Worm (Caenorhabditis elegans) whole organism, late embryonic: ENCODE data around the gene F26H11.4.

Experiments
- C08G9.2 ChIP-seq: sonication (generic microtip); optimal IDR thresholded peaks from 2 replicates; lab custom pipeline; 2016; ENCODE audit warnings: mild to moderate bottlenecking, missing genetic modification characterization, moderate library complexity, missing compliant biosample characterization
- K02D7.2 ChIP-seq: sonication (generic microtip); optimal IDR thresholded peaks from 2 replicates; lab custom pipeline; 2017; ENCODE audit warnings: mild to moderate bottlenecking, missing genetic modification characterization, missing compliant biosample characterization
- T23F11.4 ChIP-seq: fragments of 200-800 bp; sonication (Bioruptor generic); optimal IDR thresholded peaks from 2 replicates; lab custom pipeline; 2018; ENCODE audit warnings: mild to moderate bottlenecking, missing genetic modification characterization, missing compliant biosample characterization
- ama-1 ChIP-seq: fragments of 150-350 bp; optimal IDR thresholded peaks from 2 replicates; lab custom pipeline; 2014
- ceh-18 ChIP-seq: sonication (generic microtip); optimal IDR thresholded peaks from 2 replicates; lab custom pipeline; 2016; ENCODE audit warnings: missing genetic modification characterization, missing compliant biosample characterization
- ceh-19 ChIP-seq: fragments of 200-800 bp; sonication (Bioruptor generic); optimal IDR thresholded peaks from 2 replicates; lab custom pipeline; 2018; ENCODE audit warnings: mild to moderate bottlenecking, missing genetic modification characterization, missing compliant biosample characterization
- ceh-24 ChIP-seq: sonication (generic microtip); optimal IDR thresholded peaks from 2 replicates; lab custom pipeline; 2016; ENCODE audit warnings: mild to moderate bottlenecking, missing genetic modification characterization, missing compliant biosample characterization
- ceh-30 ChIP-seq: fragments of 150-350 bp; optimal IDR thresholded peaks from 2 replicates; lab custom pipeline; 2014; ENCODE audit warnings: missing biosample characterization, missing genetic modification characterization
- ceh-31 ChIP-seq: sonication (generic microtip); optimal IDR thresholded peaks from 2 replicates; lab custom pipeline; 2016; ENCODE audit warnings: missing genetic modification characterization, missing compliant biosample characterization
- ceh-34 ChIP-seq: sonication (generic microtip); optimal IDR thresholded peaks from 2 replicates; lab custom pipeline; 2016; ENCODE audit warnings: mild to moderate bottlenecking, missing genetic modification characterization, missing compliant biosample characterization
- ceh-45 ChIP-seq: fragments of 200-800 bp; sonication (Bioruptor generic); IDR thresholded peaks from 2 replicates; pipeline ENCODE4 v1.3.6; 2022; ENCODE audit warnings: missing genetic modification reagents, missing genetic modification characterization, missing compliant biosample characterization
- dve-1 ChIP-seq: sonication (generic microtip); optimal IDR thresholded peaks from 2 replicates; lab custom pipeline; 2017; ENCODE audit warnings: antibody characterized with exemption, mild to moderate bottlenecking, missing genetic modification characterization, missing compliant biosample characterization
- ets-4 ChIP-seq: sonication (generic microtip); optimal IDR thresholded peaks from 2 replicates; lab custom pipeline; 2016; ENCODE audit warnings: missing genetic modification characterization, missing compliant biosample characterization
- fax-1 ChIP-seq: sonication (generic microtip); optimal IDR thresholded peaks from 2 replicates; lab custom pipeline; 2016; ENCODE audit warnings: missing genotype, missing genetic modification characterization, missing compliant biosample characterization
- hlh-15 ChIP-seq: sonication (generic microtip); optimal IDR thresholded peaks from 2 replicates; lab custom pipeline; 2016; ENCODE audit warnings: missing genetic modification characterization, missing compliant biosample characterization
- hlh-30 ChIP-seq: sonication (generic microtip); optimal IDR thresholded peaks from 2 replicates; lab custom pipeline; 2017; ENCODE audit warnings: antibody characterized with exemption, missing genetic modification characterization, missing compliant biosample characterization; ENCODE audit not compliant: insufficient read depth
- hlh-6 ChIP-seq: sonication (generic microtip); optimal IDR thresholded peaks from 2 replicates; lab custom pipeline; 2016; ENCODE audit warnings: missing genotype, missing genetic modification characterization, missing compliant biosample characterization
- lim-6 ChIP-seq: sonication (generic microtip); optimal IDR thresholded peaks from 2 replicates; lab custom pipeline; 2016; ENCODE audit warnings: missing genetic modification characterization, missing compliant biosample characterization
- lin-11 ChIP-seq: fragments of 200-800 bp; sonication (Bioruptor generic); optimal IDR thresholded peaks from 2 replicates; lab custom pipeline; 2018; ENCODE audit warnings: mild to moderate bottlenecking, missing genetic modification characterization, missing compliant biosample characterization
- madf-2 ChIP-seq: sonication (generic microtip); optimal IDR thresholded peaks from 2 replicates; lab custom pipeline; 2017; ENCODE audit warnings: missing genetic modification characterization, missing compliant biosample characterization
- mec-3 ChIP-seq: sonication (generic microtip); optimal IDR thresholded peaks from 2 replicates; lab custom pipeline; 2016; ENCODE audit warnings: borderline replicate concordance, missing genetic modification characterization, missing compliant biosample characterization
- nfya-1 ChIP-seq: sonication (generic microtip); optimal IDR thresholded peaks from 2 replicates; lab custom pipeline; 2017; ENCODE audit warnings: missing genetic modification characterization, mild to moderate bottlenecking, missing compliant biosample characterization, antibody characterized with exemption, moderate library complexity
- nhr-11 ChIP-seq: fragments of 150-350 bp; optimal IDR thresholded peaks from 2 replicates; lab custom pipeline; 2014; ENCODE audit warnings: missing biosample characterization, missing genetic modification characterization
- nhr-232 ChIP-seq: sonication (generic microtip); optimal IDR thresholded peaks from 2 replicates; lab custom pipeline; 2016; ENCODE audit warnings: missing genetic modification characterization, missing compliant biosample characterization
- npax-4 ChIP-seq: sonication (generic microtip); optimal IDR thresholded peaks from 2 replicates; lab custom pipeline; 2016; ENCODE audit warnings: missing genetic modification characterization, missing compliant biosample characterization
- odd-2 ChIP-seq: sonication (generic microtip); optimal IDR thresholded peaks from 2 replicates; lab custom pipeline; 2017; ENCODE audit warnings: antibody characterized with exemption, mild to moderate bottlenecking, missing genetic modification characterization, missing compliant biosample characterization
- pag-3 ChIP-seq: sonication (generic microtip); optimal IDR thresholded peaks from 2 replicates; lab custom pipeline; 2016; ENCODE audit warnings: missing compliant biosample characterization, missing genetic modification characterization, borderline replicate concordance
- pax-1 ChIP-seq: fragments of 150-350 bp; optimal IDR thresholded peaks from 2 replicates; lab custom pipeline; 2014; ENCODE audit warnings: missing biosample characterization, missing genetic modification characterization
- pha-2 ChIP-seq: sonication (generic microtip); optimal IDR thresholded peaks from 2 replicates; lab custom pipeline; 2017; ENCODE audit warnings: mild to moderate bottlenecking, missing genetic modification characterization, missing compliant biosample characterization
- pha-4 ChIP-seq: fragments of 150-350 bp; optimal IDR thresholded peaks from 2 replicates; lab custom pipeline; 2018; ENCODE audit warnings: missing biosample characterization, missing genetic modification reagents, missing genetic modification characterization
- pros-1 ChIP-seq: fragments of 150-350 bp; optimal IDR thresholded peaks from 2 replicates; lab custom pipeline; 2014; ENCODE audit warnings: missing biosample characterization, missing genetic modification reagents, missing genetic modification characterization
- ref-2 ChIP-seq: sonication (generic microtip); optimal IDR thresholded peaks from 2 replicates; lab custom pipeline; 2016; ENCODE audit warnings: missing genetic modification characterization, missing compliant biosample characterization
- rnt-1 ChIP-seq: sonication (generic microtip); optimal IDR thresholded peaks from 2 replicates; lab custom pipeline; 2016; ENCODE audit warnings: missing genetic modification characterization, missing compliant biosample characterization
- sdc-2 ChIP-seq: sonication (generic microtip); optimal IDR thresholded peaks from 2 replicates; lab custom pipeline; 2016; ENCODE audit warnings: missing genotype, missing genetic modification characterization, missing compliant biosample characterization
- sox-2 ChIP-seq: fragments of 200-800 bp; sonication (Bioruptor generic); IDR thresholded peaks from 2 replicates; pipeline ENCODE4 v1.3.6; 2022; ENCODE audit warnings: missing genetic modification reagents, missing genetic modification characterization, missing compliant biosample characterization
- tbx-2 ChIP-seq: sonication (generic microtip); optimal IDR thresholded peaks from 2 replicates; lab custom pipeline; 2016; ENCODE audit warnings: missing genetic modification characterization, missing compliant biosample characterization
- tbx-7 ChIP-seq: sonication (generic microtip); optimal IDR thresholded peaks from 2 replicates; lab custom pipeline; 2016; ENCODE audit warnings: missing genotype, missing genetic modification characterization, missing compliant biosample characterization
- unc-42 ChIP-seq: sonication (generic microtip); optimal IDR thresholded peaks from 2 replicates; lab custom pipeline; 2016; ENCODE audit warnings: missing genotype, missing genetic modification characterization, missing compliant biosample characterization
- unc-55 ChIP-seq: sonication (generic microtip); optimal IDR thresholded peaks from 2 replicates; lab custom pipeline; 2017; ENCODE audit warnings: missing biosample characterization, missing genetic modification reagents, missing genetic modification characterization
- zip-5 ChIP-seq: sonication (generic microtip); optimal IDR thresholded peaks from 2 replicates; lab custom pipeline; 2016; ENCODE audit warnings: missing genetic modification characterization, missing compliant biosample characterization

Gene F26H11.4

ce11 chrII:14437922-14438458 is 29.6 kb downstream of the F26H11.4 start, which contains the start of gene K04B12.2 (continued):
- TF ChIP-seq zip-5, result no peak
- TF ChIP-seq ceh-30, result peak; percentile 52
- no peak for TF ChIP-seq pha-4
- TF ChIP-seq hlh-30, result no peak
- peak; percentile 73 for TF ChIP-seq hlh-6 (tag; lab: Kevin White, UChicago)
- TF ChIP-seq ceh-34, result peak; percentile 65
- TF ChIP-seq K02D7.2, result no peak
- no peak for TF ChIP-seq ceh-19 (GFP tag; lab: Kevin White, UChicago)
- TF ChIP-seq nhr-11 (tag; lab: Kevin White, UChicago), result no peak
- no peak for TF ChIP-seq madf-2
- TF ChIP-seq ama-1, result no peak
- peak; percentile 25 for TF ChIP-seq rnt-1 (tag; lab: Kevin White, UChicago)
- peak; percentile 47 for TF ChIP-seq ceh-18 (tag; lab: Kevin White, UChicago)
- peak; percentile 29 for TF ChIP-seq C08G9.2 (tag; lab: Kevin White, UChicago)
- no peak for TF ChIP-seq hlh-15 (tag; lab: Kevin White, UChicago)
- no peak for TF ChIP-seq ceh-45 (GFP tag; lab: Robert Waterston, UW)
- TF ChIP-seq unc-55 (GFP tag; lab: Kevin White, UChicago), result peak; percentile 80

ce11 chrII:14441144-14441543 is 32.7 kb downstream of the F26H11.4 start, which contains the start of gene smg-8:
TSS of gene smg-8 (plus strand) at chrII:14441409.
- no peak for TF ChIP-seq C08G9.2 (tag; lab: Kevin White, UChicago)
- no peak for TF ChIP-seq madf-2
- no peak for TF ChIP-seq K02D7.2
- TF ChIP-seq pros-1 (tag; lab: Kevin White, UChicago), result no peak
- TF ChIP-seq odd-2 (tag; lab: Kevin White, UChicago), result no peak
- no peak for TF ChIP-seq ceh-45 (GFP tag; lab: Robert Waterston, UW)
- no peak for TF ChIP-seq hlh-6 (tag; lab: Kevin White, UChicago)
- TF ChIP-seq tbx-7 (tag; lab: Kevin White, UChicago), result no peak
- TF ChIP-seq pax-1 (tag; lab: Kevin White, UChicago), result peak; percentile 30
- TF ChIP-seq nfya-1, result peak; percentile 80
- TF ChIP-seq zip-5, result no peak
- no peak for TF ChIP-seq sdc-2 (tag; lab: Kevin White, UChicago)
- no peak for TF ChIP-seq fax-1
- no peak for TF ChIP-seq npax-4 (tag; lab: Kevin White, UChicago)
- peak; percentile 44 for TF ChIP-seq ceh-31
- no peak for TF ChIP-seq ref-2
- no peak for TF ChIP-seq lim-6
- peak; percentile 66 for TF ChIP-seq unc-42 (tag; lab: Kevin White, UChicago)
- TF ChIP-seq tbx-2 (tag; lab: Kevin White, UChicago), result peak; percentile 27
- TF ChIP-seq ets-4 (tag; lab: Kevin White, UChicago), result no peak
- no peak for TF ChIP-seq ceh-30
- TF ChIP-seq dve-1 (tag; lab: Kevin White, UChicago), result peak; percentile 59
- TF ChIP-seq nhr-11 (tag; lab: Kevin White, UChicago), result no peak
- peak; percentile 15 for TF ChIP-seq ceh-34
- no peak for TF ChIP-seq hlh-15 (tag; lab: Kevin White, UChicago)
- no peak for TF ChIP-seq ceh-24
- no peak for TF ChIP-seq pag-3 (tag; lab: Kevin White, UChicago)
- no peak for TF ChIP-seq ceh-18 (tag; lab: Kevin White, UChicago)
- TF ChIP-seq unc-55 (GFP tag; lab: Kevin White, UChicago), result peak; percentile 77
- TF ChIP-seq T23F11.4 (GFP tag; lab: Kevin White, UChicago), result no peak

ce11 chrII:14451934-14452333 is 43.5 kb downstream of the F26H11.4 start:
- no peak for TF ChIP-seq ceh-45 (GFP tag; lab: Robert Waterston, UW)
- TF ChIP-seq hlh-30, result no peak
- TF ChIP-seq ceh-18 (tag; lab: Kevin White, UChicago), result no peak
- TF ChIP-seq ama-1, result no peak
- no peak for TF ChIP-seq ref-2
- TF ChIP-seq pha-2, result no peak
- TF ChIP-seq pag-3 (tag; lab: Kevin White, UChicago), result no peak
- no peak for TF ChIP-seq sox-2 (GFP tag; lab: Robert Waterston, UW)
- no peak for TF ChIP-seq madf-2
- TF ChIP-seq tbx-2 (tag; lab: Kevin White, UChicago), result no peak
- no peak for TF ChIP-seq mec-3 (tag; lab: Kevin White, UChicago)
- TF ChIP-seq lin-11 (tag; lab: Kevin White, UChicago), result no peak
- no peak for TF ChIP-seq nhr-11 (tag; lab: Kevin White, UChicago)
- no peak for TF ChIP-seq pax-1 (tag; lab: Kevin White, UChicago)
- no peak for TF ChIP-seq dve-1 (tag; lab: Kevin White, UChicago)
- no peak for TF ChIP-seq nhr-232 (tag; lab: Kevin White, UChicago)
